Fruit fly (Drosophila melanogaster): Measurements from ENCODE around the gene Naa20B.
A peak's percentile ranks its signal among the peaks of the same experiment; 100 is the strongest.

Naa20B gene

DNA sequence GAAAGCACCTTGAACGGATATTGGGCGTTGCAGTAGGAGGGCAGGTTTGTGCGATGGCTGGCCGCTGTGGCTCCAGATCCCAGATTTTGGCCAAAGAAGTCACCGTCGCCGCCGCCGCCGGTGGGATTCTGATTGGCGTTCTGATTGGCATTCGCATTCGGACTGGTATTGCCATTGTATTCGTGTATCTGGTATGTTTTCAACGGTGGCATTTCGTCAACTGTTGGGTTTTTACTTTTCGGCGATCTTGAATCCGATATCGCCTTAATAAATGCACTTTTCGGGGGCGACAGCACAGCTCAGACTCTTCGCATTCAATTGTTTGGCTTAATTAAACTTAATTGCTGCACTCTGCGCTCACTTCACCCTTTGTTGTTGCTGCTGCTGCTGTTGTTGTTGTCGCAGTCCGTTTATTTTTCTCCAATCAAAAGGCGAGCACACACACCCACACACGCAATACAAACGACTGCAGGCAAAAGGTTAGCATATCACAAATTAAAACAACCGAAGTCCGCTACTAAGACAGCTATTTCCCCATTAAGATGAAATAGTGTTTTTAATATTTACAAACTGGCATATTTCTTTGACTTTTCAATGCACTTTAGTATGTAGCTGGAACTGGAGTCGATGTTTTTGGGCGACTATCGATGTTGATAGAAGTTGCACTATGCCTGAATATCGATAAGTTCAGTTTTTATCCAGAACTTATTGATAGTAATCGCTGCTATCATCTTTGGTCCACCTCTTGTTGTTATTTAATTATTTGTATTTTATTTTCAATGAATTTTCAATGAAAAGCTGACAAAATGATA, 37.8 kb upstream of the Naa20B start, which contains the start of the genes CG9426 and mRF1 (continued):
- TF ChIP-seq CG2129 (GFP tag; IDR thresholded peaks at IDR 0.05; ENCODE audit: partially characterized antibody) (peak; percentile 85; the same call in 1 of the 2 replicates), gce (GFP tag; IDR thresholded peaks at IDR 0.05) (no peak), CG8924 (tag; optimal IDR thresholded peaks at IDR 0.05) (peak; percentile 62), CG11456 (GFP tag; IDR thresholded peaks at IDR 0.05) (no peak), sens-2 (GFP tag; IDR thresholded peaks at IDR 0.05) (no peak), crp (GFP tag; optimal IDR thresholded peaks at IDR 0.05) (peak in 1 of 2 experiments; percentile 1), D19A (tag; optimal IDR thresholded peaks at IDR 0.05) (no peak), Elba2 (GFP tag; optimal IDR thresholded peaks at IDR 0.05) (peak; percentile 86), sna (GFP tag; IDR thresholded peaks at IDR 0.05; ENCODE audit: partially characterized antibody) (peak; percentile 95), dmrt99B (tag; optimal IDR thresholded peaks at IDR 0.05) (no peak), CG17829 (tag; optimal IDR thresholded peaks at IDR 0.05) (peak; percentile 61), CG7928 (GFP tag; optimal IDR thresholded peaks at IDR 0.05) (no peak), p53 (GFP tag; optimal IDR thresholded peaks at IDR 0.05) (peak; percentile 31), CG34376 (GFP tag; optimal IDR thresholded peaks at IDR 0.05) (peak; percentile 65), CG12769 (tag; optimal IDR thresholded peaks at IDR 0.05) (peak; percentile 41), Dll (GFP tag; IDR thresholded peaks at IDR 0.05; ENCODE audit: partially characterized antibody) (peak; percentile 94), Dek (tag; optimal IDR thresholded peaks at IDR 0.05) (no peak), fu2 (GFP tag; optimal IDR thresholded peaks at IDR 0.05) (peak; percentile 14), GATAe (GFP tag; conservative IDR thresholded peaks at IDR 0.05) (no peak), nmo (GFP tag; optimal IDR thresholded peaks at IDR 0.05) (peak; percentile 50), CG10462 (GFP tag; optimal IDR thresholded peaks at IDR 0.05) (no peak), CG10543 (GFP tag; optimal IDR thresholded peaks at IDR 0.05) (no peak), ato (GFP tag; IDR thresholded peaks at IDR 0.05; ENCODE audit: partially characterized antibody) (peak; percentile 93), Xbp1 (GFP tag; optimal IDR thresholded peaks at IDR 0.05) (peak; percentile 34), CG10366 (GFP tag; IDR thresholded peaks at IDR 0.05) (no peak), ken (GFP tag; IDR thresholded peaks at IDR 0.05) (no peak), CG1529 (GFP tag; optimal IDR thresholded peaks at IDR 0.05) (no peak), dysf (GFP tag; IDR thresholded peaks at IDR 0.05) (no peak), toy (GFP tag; IDR thresholded peaks at IDR 0.05) (no peak), rib (GFP tag; IDR thresholded peaks at IDR 0.05) (no peak), Blimp-1 (GFP tag; optimal IDR thresholded peaks at IDR 0.05) (no peak), stwl (tag; optimal IDR thresholded peaks at IDR 0.05) (peak; percentile 73), sqz (GFP tag; optimal IDR thresholded peaks at IDR 0.05) (no peak), HmgD (GFP tag; optimal IDR thresholded peaks at IDR 0.05) (no peak), Awh (GFP tag; IDR thresholded peaks at IDR 0.05) (no peak), CG15696 (tag; optimal IDR thresholded peaks at IDR 0.05) (no peak), btn (GFP tag; optimal IDR thresholded peaks at IDR 0.05) (no peak), tio (GFP tag; optimal IDR thresholded peaks at IDR 0.05) (no peak), lbe (GFP tag; optimal IDR thresholded peaks at IDR 0.05) (peak; percentile 34), CG2116 (GFP tag; optimal IDR thresholded peaks at IDR 0.05) (peak; percentile 92), CG9932 (GFP tag; IDR thresholded peaks at IDR 0.05) (peak; percentile 66; the same call in 1 of the 2 replicates), Gug (GFP tag; IDR thresholded peaks at IDR 0.05) (no peak; the same call in 3 of the 4 replicates), CG13894 (tag; optimal IDR thresholded peaks at IDR 0.05) (peak; percentile 3), ems (GFP tag; optimal IDR thresholded peaks at IDR 0.05) (peak; percentile 30), Atf6 (GFP tag; IDR thresholded peaks at IDR 0.05) (no peak), kni (GFP tag; optimal IDR thresholded peaks at IDR 0.05) (peak; percentile 62), CG6813 (GFP tag; optimal IDR thresholded peaks at IDR 0.05) (no peak), Lpt (GFP tag; optimal IDR thresholded peaks at IDR 0.05) (no peak), CG18619 (GFP tag; optimal IDR thresholded peaks at IDR 0.05) (no peak)

Measured in whole organism, embryonic.